Worm (Caenorhabditis elegans) whole organism, L4 larva: ENCODE data around the gene M05D6.5.

ENCODE experiments used
- ceh-32 ChIP-seq: sonication (generic microtip); optimal IDR thresholded peaks from 2 replicates; lab custom pipeline; 2016; ENCODE audit warnings: mild to moderate bottlenecking, missing genetic modification characterization, missing compliant biosample characterization; ENCODE audit not compliant: poor library complexity
- daf-19 ChIP-seq: fragments of 200-800 bp; sonication (Bioruptor generic); conservative IDR thresholded peaks from 2 replicates; pipeline ENCODE4 v1.3.6; 2022; ENCODE audit warnings: missing genetic modification characterization, missing compliant biosample characterization
- lim-7 ChIP-seq: fragments of 200-800 bp; sonication (Bioruptor generic); IDR thresholded peaks from 2 replicates; pipeline ENCODE4 v1.3.6; 2022; ENCODE audit warnings: missing genetic modification characterization, missing compliant biosample characterization
- lir-3 ChIP-seq: sonication (generic microtip); optimal IDR thresholded peaks from 2 replicates; lab custom pipeline; 2016; ENCODE audit warnings: mild to moderate bottlenecking, missing genetic modification characterization, missing compliant biosample characterization
- nhr-11 ChIP-seq: fragments of 150-350 bp; optimal IDR thresholded peaks from 2 replicates; lab custom pipeline; 2014; ENCODE audit warnings: missing biosample characterization, missing genetic modification characterization
- nhr-48 ChIP-seq: sonication (generic microtip); optimal IDR thresholded peaks from 2 replicates; lab custom pipeline; 2016; ENCODE audit warnings: mild to moderate bottlenecking, missing genetic modification characterization, missing compliant biosample characterization
- tra-1 ChIP-seq: fragments of 200-800 bp; sonication (Bioruptor generic); IDR thresholded peaks from 2 replicates; pipeline ENCODE4 v1.3.6; 2022; ENCODE audit warnings: missing genetic modification reagents, missing genetic modification characterization, missing compliant biosample characterization
- vab-7 ChIP-seq: fragments of 200-800 bp; sonication (Bioruptor generic); IDR thresholded peaks from 2 replicates; pipeline ENCODE4 v1.3.6; 2022; ENCODE audit warnings: missing genetic modification reagents, missing genetic modification characterization, missing compliant biosample characterization

M05D6.5 gene

DNA sequence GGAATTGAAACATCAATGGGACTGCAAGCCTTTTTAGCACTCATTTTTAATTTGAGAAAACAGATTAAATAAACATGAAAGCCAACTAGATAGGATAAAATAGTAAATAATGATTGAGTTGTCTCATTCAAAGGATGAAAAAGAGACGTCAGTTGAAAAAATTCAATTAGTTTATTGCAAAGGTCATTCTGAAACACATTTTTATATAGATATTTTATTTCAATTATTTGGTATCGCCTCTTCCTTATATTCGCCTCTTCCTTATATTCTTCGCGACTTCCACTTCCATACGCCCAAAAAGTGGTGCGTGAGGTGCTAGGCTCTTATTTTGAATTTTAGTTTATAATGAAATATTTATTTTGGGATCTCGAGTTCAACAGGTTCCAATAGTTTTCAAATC lies 47.0 kb downstream of the M05D6.5 start, which contains the start of gene acp-4:
Gene acp-4, minus strand, starts transcription at position 101 of the 400 bp plus-strand sequence.
- no peak for TF ChIP-seq nhr-11 (tag; lab: Kevin White, UChicago)
- no peak for TF ChIP-seq lim-7 (GFP tag; lab: Robert Waterston, UW)
- TF ChIP-seq lir-3 (tag; lab: Kevin White, UChicago), result no peak
- no peak for TF ChIP-seq vab-7 (GFP tag; lab: Robert Waterston, UW)
- TF ChIP-seq daf-19 (GFP tag; lab: Robert Waterston, UW), result no peak
- no peak for TF ChIP-seq nhr-48 (tag; lab: Kevin White, UChicago)

DNA sequence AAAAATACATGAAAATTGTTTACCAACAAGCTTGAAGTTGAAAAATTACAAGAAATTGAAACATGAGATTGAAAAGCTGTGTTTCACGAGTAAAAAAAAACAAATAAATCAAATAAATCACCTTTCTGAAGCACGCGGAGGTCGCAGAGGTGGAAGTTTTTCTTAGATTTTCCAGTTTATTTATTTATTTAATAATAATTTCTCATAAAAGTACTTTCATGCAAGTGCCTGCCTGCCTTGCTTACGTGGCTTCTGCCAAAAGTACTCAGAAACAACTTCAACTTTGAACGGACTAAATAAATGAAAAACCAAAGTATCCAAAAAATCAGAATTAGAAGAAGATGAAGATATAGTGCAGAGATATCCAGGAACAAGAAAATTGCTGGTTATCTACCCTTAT lies 50.0 kb downstream of the M05D6.5 start, which contains the start of gene acp-2:
Gene acp-2, minus strand, starts transcription at position 101 of the 400 bp plus-strand sequence.
- TF ChIP-seq tra-1 (GFP tag; lab: Robert Waterston, UW) (no peak), ceh-32 (no peak)
